Worm (Caenorhabditis elegans) whole organism, L1 larva: ENCODE data around the gene Y75B12B.11.

ENCODE experiments used
- C34B4.2 ChIP-seq: sonication (generic microtip); optimal IDR thresholded peaks from 2 replicates; lab custom pipeline; 2017; ENCODE audit warnings: mild to moderate bottlenecking, missing genetic modification characterization, missing compliant biosample characterization
- blmp-1 ChIP-seq: fragments of 150-350 bp; optimal IDR thresholded peaks from 2 replicates; lab custom pipeline; 2014; ENCODE audit warnings: missing biosample characterization, missing genetic modification characterization
- ceh-88 ChIP-seq: fragments of 200-800 bp; sonication (Bioruptor generic); IDR thresholded peaks from 2 replicates; pipeline ENCODE4 v1.3.6; 2022; ENCODE audit warnings: missing genetic modification characterization, missing compliant biosample characterization
- efl-1 ChIP-seq, 4 experiments: fragments of 150-350 bp; optimal IDR thresholded peaks in 3 of 4; peaks in 1 of 4; 1 replicate in 1 of 4; 2 replicates in 3 of 4; lab custom pipeline; 2014; ENCODE audit warnings: missing biosample characterization in 2 of 4, missing genetic modification characterization in 2 of 4, missing genetic modification reagents in 2 of 4
- efl-3 ChIP-seq: fragments of 200-800 bp; sonication (Bioruptor generic); optimal IDR thresholded peaks from 2 replicates; lab custom pipeline; 2018; ENCODE audit warnings: mild to moderate bottlenecking, missing genetic modification characterization, missing compliant biosample characterization
- elt-2 ChIP-seq: sonication (generic microtip); optimal IDR thresholded peaks from 2 replicates; lab custom pipeline; 2016; ENCODE audit warnings: missing genetic modification characterization, mild to moderate bottlenecking, inconsistent platforms, missing compliant biosample characterization, missing genetic modification reagents
- elt-3 ChIP-seq, 6 experiments: fragments of 150-350 bp in 1 of 6; sonication (generic microtip); optimal IDR thresholded peaks; 2 replicates each; lab custom pipeline; 2017 to 2018; ENCODE audit warnings: missing biosample characterization in 6 of 6, missing genetic modification characterization in 6 of 6, inconsistent platforms in 1 of 6
- fkh-4 ChIP-seq: sonication (generic microtip); optimal IDR thresholded peaks from 2 replicates; lab custom pipeline; 2016; ENCODE audit warnings: missing compliant biosample characterization, missing genetic modification characterization, borderline replicate concordance
- fkh-8 ChIP-seq: sonication (generic microtip); optimal IDR thresholded peaks from 2 replicates; lab custom pipeline; 2016; ENCODE audit warnings: mild to moderate bottlenecking, missing genetic modification characterization, missing compliant biosample characterization
- fos-1 ChIP-seq: fragments of 150-350 bp; optimal IDR thresholded peaks from 2 replicates; lab custom pipeline; 2014; ENCODE audit warnings: missing biosample characterization, missing genetic modification characterization
- hlh-17 ChIP-seq: fragments of 200-800 bp; sonication (Bioruptor generic); optimal IDR thresholded peaks from 2 replicates; lab custom pipeline; 2018; ENCODE audit warnings: missing genetic modification characterization, mild to moderate bottlenecking, missing compliant biosample characterization, moderate library complexity, borderline replicate concordance
- hlh-4 ChIP-seq: sonication (generic microtip); optimal IDR thresholded peaks from 2 replicates; lab custom pipeline; 2016; ENCODE audit warnings: mild to moderate bottlenecking, missing genetic modification characterization, missing compliant biosample characterization
- isw-1 ChIP-seq: fragments of 200-800 bp; sonication (Bioruptor generic); IDR thresholded peaks from 2 replicates; pipeline ENCODE4 v1.3.6; 2022; ENCODE audit warnings: missing genetic modification characterization, missing compliant biosample characterization
- jun-1 ChIP-seq: fragments of 150-350 bp; optimal IDR thresholded peaks from 2 replicates; lab custom pipeline; 2014; ENCODE audit warnings: missing biosample characterization, missing genetic modification reagents, missing genetic modification characterization
- lin-35 ChIP-seq, 2 experiments: fragments of 150-350 bp; optimal IDR thresholded peaks; 2 replicates each; lab custom pipeline; 2014; ENCODE audit warnings: missing biosample characterization in 2 of 2, missing genetic modification characterization in 2 of 2, missing genetic modification reagents in 2 of 2
- lir-3 ChIP-seq: sonication (generic microtip); optimal IDR thresholded peaks from 2 replicates; lab custom pipeline; 2016; ENCODE audit warnings: mild to moderate bottlenecking, missing genetic modification characterization, moderate library complexity, missing compliant biosample characterization; ENCODE audit not compliant: poor library complexity
- nhr-12 ChIP-seq: sonication (generic microtip); optimal IDR thresholded peaks from 2 replicates; lab custom pipeline; 2017; ENCODE audit warnings: missing biosample characterization, missing genetic modification characterization
- nhr-20 ChIP-seq: sonication (generic microtip); optimal IDR thresholded peaks from 2 replicates; lab custom pipeline; 2016; ENCODE audit warnings: mild to moderate bottlenecking, missing genetic modification characterization, missing compliant biosample characterization
- nhr-47 ChIP-seq: sonication (generic microtip); optimal IDR thresholded peaks from 2 replicates; lab custom pipeline; 2016; ENCODE audit warnings: mild to moderate bottlenecking, missing genetic modification characterization, moderate library complexity, missing compliant biosample characterization
- nhr-85 ChIP-seq: sonication (generic microtip); peaks from one replicate; lab custom pipeline; 2016; ENCODE audit warnings: missing genetic modification characterization, inconsistent platforms, missing compliant biosample characterization
- nhr-90 ChIP-seq: sonication (generic microtip); optimal IDR thresholded peaks from 2 replicates; lab custom pipeline; 2016; ENCODE audit warnings: mild to moderate bottlenecking, missing genetic modification characterization, missing compliant biosample characterization; ENCODE audit not compliant: poor library complexity
- pag-3 ChIP-seq: sonication (generic microtip); optimal IDR thresholded peaks from 2 replicates; lab custom pipeline; 2017; ENCODE audit warnings: missing genetic modification characterization, mild to moderate bottlenecking, missing compliant biosample characterization, antibody characterized with exemption, borderline replicate concordance; ENCODE audit not compliant: insufficient read depth
- snu-23 ChIP-seq: sonication (generic microtip); optimal IDR thresholded peaks from 2 replicates; lab custom pipeline; 2016; ENCODE audit warnings: missing genetic modification characterization, missing compliant biosample characterization
- tbx-2 ChIP-seq: sonication (generic microtip); optimal IDR thresholded peaks from 2 replicates; lab custom pipeline; 2016; ENCODE audit warnings: missing genetic modification characterization, missing compliant biosample characterization
- tlp-1 ChIP-seq: fragments of 150-350 bp; optimal IDR thresholded peaks from 2 replicates; lab custom pipeline; 2014; ENCODE audit warnings: missing biosample characterization, missing genetic modification characterization
- ztf-11 ChIP-seq, 2 experiments: sonication (generic microtip); optimal IDR thresholded peaks; 2 replicates each; lab custom pipeline; 2016 to 2017; ENCODE audit warnings: missing genetic modification characterization in 2 of 2, missing biosample characterization in 1 of 2, missing compliant biosample characterization in 1 of 2

Y75B12B.11 gene

DNA sequence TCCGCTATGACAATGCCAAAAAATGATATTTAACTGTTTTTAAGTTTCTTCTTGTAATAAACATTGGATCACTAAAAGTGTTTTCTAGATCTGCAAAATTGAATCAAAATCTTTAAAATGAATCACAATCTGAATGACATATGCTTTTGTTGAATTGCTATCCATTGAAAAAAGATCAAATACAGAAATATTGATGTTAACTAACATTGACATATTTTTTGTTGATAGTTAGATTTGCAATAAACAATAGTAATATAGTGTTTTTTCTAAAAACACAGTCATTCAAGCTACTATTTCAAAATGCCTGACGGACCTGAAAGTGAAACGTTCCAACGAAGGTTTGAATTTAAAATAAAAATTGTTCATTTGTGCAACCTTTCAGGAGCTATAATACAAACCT is 40.4 kb upstream of the Y75B12B.11 start, which contains the start of gene T09F5.2 (continued):
- no peak for TF ChIP-seq elt-2
- TF ChIP-seq, all 84 proteins: peak for 0

DNA sequence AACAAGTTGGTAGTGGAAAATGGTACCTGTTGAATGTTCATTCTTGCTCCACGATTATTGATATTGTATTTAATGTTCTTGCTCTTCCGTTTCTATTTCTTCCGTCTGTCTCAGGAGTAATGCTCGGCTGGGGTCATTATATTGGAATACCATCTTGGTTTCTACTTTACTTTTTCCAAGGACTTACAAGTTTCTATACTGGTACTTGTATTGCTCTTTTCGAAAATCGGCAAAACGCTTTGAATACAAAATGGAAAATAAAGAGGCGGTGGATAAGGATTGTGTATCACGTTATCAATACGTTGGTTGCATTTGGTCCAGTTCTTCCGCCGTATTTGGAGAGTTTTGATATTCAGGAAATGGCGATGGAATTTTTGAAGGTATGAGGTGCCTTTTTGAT is 39.1 kb upstream of the Y75B12B.11 start:
- TF ChIP-seq elt-3 (tag; optimal IDR thresholded peaks at IDR 0.05; lab: Kevin White, UChicago) (no peak), efl-1 (optimal IDR thresholded peaks at IDR 0.05; lab: Kevin White, UChicago) (no peak), efl-1 (GFP tag; optimal IDR thresholded peaks at IDR 0.05 in 1 of 2; lab: Kevin White, UChicago) (peak in 1 of 2 experiments; percentile 72), fkh-4 (tag; lab: Kevin White, UChicago) (no peak), hlh-17 (GFP tag; lab: Kevin White, UChicago) (no peak)

DNA sequence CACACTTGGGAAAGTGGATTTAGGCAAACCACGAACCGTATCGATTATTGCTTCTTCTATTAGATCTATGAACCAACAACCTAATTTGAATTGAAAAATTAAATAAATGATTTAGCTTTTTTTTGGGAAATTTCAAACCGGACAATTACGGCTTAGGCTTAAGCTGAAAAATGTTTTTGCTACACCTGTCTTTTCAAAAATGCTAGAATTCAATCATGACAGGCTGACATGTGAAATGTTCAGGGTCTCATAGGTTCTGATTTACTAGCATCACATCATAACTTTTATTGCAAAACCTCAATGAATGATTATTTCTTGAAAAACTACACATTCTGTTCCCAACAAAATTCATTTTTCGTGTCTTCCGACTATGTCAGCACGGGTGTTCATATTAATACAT is 37.8 kb upstream of the Y75B12B.11 start, which contains the start of gene srh-55:
Gene srh-55, plus strand, starts transcription at position 301 of the 400 bp plus-strand sequence.
- TF ChIP-seq jun-1 (tag; lab: Kevin White, UChicago) = no peak
- TF ChIP-seq tbx-2 (tag; lab: Kevin White, UChicago) = no peak
- no peak for TF ChIP-seq ceh-88
- no peak for TF ChIP-seq efl-1 (optimal IDR thresholded peaks at IDR 0.05; lab: Kevin White, UChicago)
- TF ChIP-seq efl-1 (GFP tag; optimal IDR thresholded peaks at IDR 0.05 in 1 of 2; lab: Kevin White, UChicago) = peak in 1 of 2 experiments; percentile 40
- no peak for TF ChIP-seq efl-3
- TF ChIP-seq nhr-90 = no peak
- TF ChIP-seq fos-1 = no peak

DNA sequence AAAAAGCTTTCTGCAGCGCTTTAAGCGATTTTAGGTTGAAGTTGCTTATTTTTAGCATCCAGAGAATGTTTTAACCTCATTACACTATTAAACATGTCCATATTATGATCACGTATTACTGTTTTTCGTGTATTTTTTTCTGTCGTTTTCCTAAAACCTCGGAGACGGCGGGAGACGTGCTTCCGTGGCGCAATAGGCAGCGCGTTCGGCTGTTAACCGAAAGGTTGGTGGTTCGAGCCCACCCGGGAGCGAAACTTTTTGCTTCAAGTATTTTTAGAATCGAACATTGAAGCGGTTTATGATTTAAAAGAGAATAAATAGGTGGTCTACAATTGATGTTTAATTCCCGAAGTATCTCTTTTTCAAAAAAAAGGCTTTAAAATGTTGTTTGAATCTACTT is 34.6 kb upstream of the Y75B12B.11 start:
- TF ChIP-seq nhr-12 (tag; lab: Kevin White, UChicago) (no peak), fkh-4 (tag; lab: Kevin White, UChicago) (no peak), lir-3 (tag; lab: Kevin White, UChicago) (no peak), ztf-11 (tag; optimal IDR thresholded peaks at IDR 0.05; lab: Kevin White, UChicago) (no peak)

DNA sequence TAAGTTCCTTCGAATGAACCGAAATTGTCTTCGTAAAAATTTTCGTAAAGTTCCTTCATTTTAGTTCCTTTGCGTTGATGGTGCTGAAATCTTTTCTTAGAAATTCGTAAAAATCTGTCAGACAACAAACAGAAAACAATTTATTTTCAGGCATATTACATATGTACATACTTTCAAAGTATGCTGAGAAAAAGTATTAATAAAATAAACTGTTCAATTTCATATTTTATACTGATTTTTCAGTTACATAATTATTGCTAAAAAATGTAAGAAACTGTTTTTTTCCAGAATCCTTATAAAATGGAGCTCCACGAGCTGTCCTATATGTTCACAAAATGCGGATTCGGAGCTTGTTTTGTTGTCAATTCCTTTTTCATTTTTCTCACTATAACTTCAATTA is 32.4 kb upstream of the Y75B12B.11 start, which contains the start of gene str-45:
Gene str-45, plus strand, starts transcription at position 301 of the 400 bp plus-strand sequence.
- TF ChIP-seq hlh-4 (tag; lab: Kevin White, UChicago) (no peak), C34B4.2 (tag; lab: Kevin White, UChicago) (no peak), tlp-1 (tag; lab: Kevin White, UChicago) (no peak), efl-1 (optimal IDR thresholded peaks at IDR 0.05; lab: Kevin White, UChicago) (no peak), efl-1 (GFP tag; optimal IDR thresholded peaks at IDR 0.05 in 1 of 2; lab: Kevin White, UChicago) (peak in 1 of 2 experiments; percentile 50), elt-3 (tag; optimal IDR thresholded peaks at IDR 0.05; lab: Kevin White, UChicago) (no peak), pag-3 (tag; lab: Kevin White, UChicago) (no peak)

DNA sequence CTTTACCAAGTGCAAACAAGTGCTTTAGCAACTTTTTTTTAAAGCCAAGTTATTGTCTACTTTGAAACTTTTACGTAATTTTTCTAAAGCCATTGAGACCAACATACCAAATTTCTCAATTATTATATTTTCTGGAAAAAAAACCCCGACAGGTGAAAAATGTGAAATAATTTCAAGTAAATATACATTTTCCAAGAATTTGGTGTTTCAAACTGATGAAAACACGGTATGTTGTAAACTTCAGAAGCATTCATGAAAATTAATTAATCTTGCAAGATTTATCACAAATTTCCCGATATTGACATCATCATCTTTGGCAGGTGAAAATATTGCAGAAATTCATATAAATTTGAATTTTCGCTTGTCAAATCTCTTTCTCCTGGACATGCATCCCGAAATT is 28.4 kb upstream of the Y75B12B.11 start, which contains the start of gene srz-11:
Gene srz-11, plus strand, starts transcription at position 386 of the 400 bp plus-strand sequence.
- peak; percentile 24 for TF ChIP-seq fkh-8 (tag; lab: Kevin White, UChicago)
- TF ChIP-seq nhr-47 (tag; lab: Kevin White, UChicago) = peak; percentile 10
- TF ChIP-seq hlh-4 (tag; lab: Kevin White, UChicago) = peak; percentile 100
- TF ChIP-seq snu-23 = no peak

DNA sequence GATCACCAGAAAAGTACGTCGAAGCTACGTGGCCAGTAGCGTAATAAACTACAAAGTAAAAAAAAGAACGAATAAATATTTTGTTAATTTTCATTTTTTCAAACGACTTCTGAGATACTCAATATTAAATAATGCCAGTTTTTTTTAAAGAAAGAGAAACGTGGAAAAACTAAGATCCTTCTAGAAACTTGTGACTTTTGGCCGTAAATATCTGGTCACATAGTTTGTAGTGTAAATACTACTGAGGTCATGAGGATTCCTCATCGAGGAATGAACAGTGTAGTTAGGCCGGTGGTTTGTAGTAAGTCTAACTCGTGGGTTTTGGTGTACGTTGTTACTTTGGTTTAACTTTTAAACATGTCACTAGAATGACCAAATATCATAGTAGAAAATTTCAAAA is 23.1 kb upstream of the Y75B12B.11 start:
- TF ChIP-seq nhr-20 (tag; lab: Kevin White, UChicago) = peak; percentile 81
- TF ChIP-seq lin-35 (GFP tag; optimal IDR thresholded peaks at IDR 0.05; lab: Kevin White, UChicago) = peak in 1 of 2 experiments; percentile 24
- TF ChIP-seq snu-23 = peak; percentile 28
- peak; percentile 65 for TF ChIP-seq nhr-85 (tag; lab: Kevin White, UChicago)
- TF ChIP-seq, all 84 proteins: peak for 4; not testable (repeated sequence) for 80

DNA sequence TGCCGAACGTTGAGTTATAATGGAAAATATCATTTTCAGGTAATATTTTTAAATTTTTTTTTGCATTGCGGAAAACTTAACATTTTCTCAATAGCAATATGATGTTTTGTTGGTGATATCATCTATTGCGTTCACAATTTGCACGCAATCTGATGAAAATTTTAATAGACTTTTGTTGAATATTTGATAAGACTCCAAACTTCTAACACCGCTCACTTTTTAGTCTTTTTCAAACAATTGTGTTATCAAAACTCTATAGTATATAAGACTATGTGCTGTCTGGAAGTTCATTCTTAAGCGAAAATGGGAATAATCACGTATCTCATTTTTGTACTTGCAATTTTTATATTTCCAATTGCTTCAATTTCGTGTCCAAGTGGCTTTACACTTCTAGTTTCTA is 15.6 kb upstream of the Y75B12B.11 start, which contains the start of gene clec-47:
Gene clec-47, plus strand, starts transcription at position 301 of the 400 bp plus-strand sequence.
- TF ChIP-seq isw-1 (GFP tag; lab: Robert Waterston, UW) (no peak), blmp-1 (tag; lab: Kevin White, UChicago) (no peak)
- TF ChIP-seq, all 84 proteins: peak for 0
